Fruit fly (Drosophila melanogaster) Kc167 (cell line): ENCODE data around the gene pes.

Experiments used
- Myc ChIP-seq: fragments of >200 bp; optimal IDR thresholded peaks from 2 replicates; lab custom pipeline; 2017; ENCODE audit warnings: missing external identifiers
- Sin3A ChIP-seq: fragments of >200 bp; optimal IDR thresholded peaks from 2 replicates; lab custom pipeline; 2018; ENCODE audit warnings: missing external identifiers
- h ChIP-seq: fragments of >200 bp; optimal IDR thresholded peaks from 3 replicates; lab custom pipeline; 2018; ENCODE audit warnings: missing external identifiers
- insv ChIP-seq: fragments of >200 bp; optimal IDR thresholded peaks from 3 replicates; lab custom pipeline; 2018; ENCODE audit warnings: missing external identifiers

DNA sequence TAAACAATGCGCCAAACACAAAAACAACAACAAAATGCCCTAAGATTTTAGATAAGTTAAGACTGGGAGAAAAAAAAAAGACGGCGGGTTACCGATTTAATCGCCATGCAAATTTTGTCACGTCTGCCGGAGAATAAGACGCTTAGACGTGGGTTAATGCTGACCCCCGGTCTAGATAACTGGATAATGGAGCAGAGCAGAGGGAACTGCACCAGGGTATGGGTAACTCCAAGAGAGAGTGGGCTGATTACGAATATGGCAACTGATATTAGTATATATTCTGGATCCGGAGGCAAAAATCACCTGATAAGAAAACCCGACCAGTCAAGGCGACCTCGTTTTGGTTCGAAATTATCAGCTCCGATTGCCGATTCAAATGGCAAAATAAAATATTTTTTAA lies 24.0 kb downstream of the pes start:
- TF ChIP-seq h (lab: Kevin White, UChicago) (no peak), insv (lab: Kevin White, UChicago) (no peak), Sin3A (lab: Kevin White, UChicago) (no peak), Myc (lab: Kevin White, UChicago) (no peak)
